Worm (Caenorhabditis elegans) whole organism, mixed stage, embryonic: Measurements from ENCODE around the gene nas-11.
A peak's percentile ranks its signal among the peaks of the same experiment; 100 is the strongest.

Experiments used
- M03D4.4 ChIP-seq: sonication (generic microtip); optimal IDR thresholded peaks from 2 replicates; lab custom pipeline; 2017; ENCODE audit warnings: mild to moderate bottlenecking, missing genetic modification characterization, missing compliant biosample characterization
- bed-3 ChIP-seq: fragments of 200-800 bp; sonication (Bioruptor generic); optimal IDR thresholded peaks from 3 replicates; lab custom pipeline; 2018; ENCODE audit warnings: mild to moderate bottlenecking, missing genetic modification characterization, moderate library complexity, missing compliant biosample characterization
- blmp-1 ChIP-seq: fragments of 150-350 bp; optimal IDR thresholded peaks from 2 replicates; lab custom pipeline; 2014; ENCODE audit warnings: missing biosample characterization, missing genetic modification characterization
- ceh-39 ChIP-seq: fragments of 150-350 bp; optimal IDR thresholded peaks from 2 replicates; lab custom pipeline; 2014; ENCODE audit warnings: missing biosample characterization, missing genetic modification characterization
- ceh-43 ChIP-seq: fragments of 200-800 bp; sonication (Bioruptor generic); optimal IDR thresholded peaks from 2 replicates; lab custom pipeline; 2018; ENCODE audit warnings: mild to moderate bottlenecking, missing genetic modification characterization, moderate library complexity, missing compliant biosample characterization
- ceh-83 ChIP-seq: fragments of 200-800 bp; sonication (Bioruptor generic); optimal IDR thresholded peaks from 2 replicates; lab custom pipeline; 2018; ENCODE audit warnings: mild to moderate bottlenecking, missing genetic modification characterization, missing compliant biosample characterization
- ces-1 ChIP-seq: fragments of 150-350 bp; optimal IDR thresholded peaks from 2 replicates; lab custom pipeline; 2014; ENCODE audit warnings: missing biosample characterization, missing genetic modification reagents, missing genetic modification characterization
- cnd-1 ChIP-seq: fragments of 200-800 bp; sonication (Bioruptor generic); optimal IDR thresholded peaks from 2 replicates; lab custom pipeline; 2018; ENCODE audit warnings: mild to moderate bottlenecking, missing genetic modification characterization, missing compliant biosample characterization
- drap-1 ChIP-seq: fragments of 200-800 bp; sonication (Bioruptor generic); optimal IDR thresholded peaks from 3 replicates; lab custom pipeline; 2018; ENCODE audit warnings: mild to moderate bottlenecking, missing genetic modification characterization, missing compliant biosample characterization
- elt-1 ChIP-seq: sonication (generic microtip); optimal IDR thresholded peaks from 2 replicates; lab custom pipeline; 2017; ENCODE audit warnings: missing genetic modification characterization, mild to moderate bottlenecking, missing compliant biosample characterization, antibody characterized with exemption, moderate library complexity, borderline replicate concordance; ENCODE audit not compliant: insufficient read depth
- elt-3 ChIP-seq: fragments of 150-350 bp; optimal IDR thresholded peaks from 2 replicates; lab custom pipeline; 2014; ENCODE audit warnings: missing biosample characterization, missing genetic modification characterization
- flh-1 ChIP-seq: fragments of 200-800 bp; sonication (Bioruptor generic); optimal IDR thresholded peaks from 2 replicates; lab custom pipeline; 2018; ENCODE audit warnings: mild to moderate bottlenecking, missing genetic modification characterization, moderate library complexity, missing compliant biosample characterization
- ham-2 ChIP-seq: fragments of 200-800 bp; sonication (Bioruptor generic); optimal IDR thresholded peaks from 2 replicates; lab custom pipeline; 2018; ENCODE audit warnings: mild to moderate bottlenecking, missing genetic modification characterization, missing compliant biosample characterization
- hlh-1 ChIP-seq: fragments of 150-350 bp; optimal IDR thresholded peaks from 2 replicates; lab custom pipeline; 2014; ENCODE audit warnings: missing biosample characterization, missing genetic modification reagents, missing genetic modification characterization
- lin-13 ChIP-seq: fragments of 150-350 bp; optimal IDR thresholded peaks from 2 replicates; lab custom pipeline; 2014; ENCODE audit warnings: missing biosample characterization, missing genetic modification characterization
- lsy-2 ChIP-seq: fragments of 150-350 bp; optimal IDR thresholded peaks from 2 replicates; lab custom pipeline; 2014; ENCODE audit warnings: missing biosample characterization, missing genetic modification characterization
- mab-5 ChIP-seq: fragments of 150-350 bp; optimal IDR thresholded peaks from 2 replicates; lab custom pipeline; 2014; ENCODE audit warnings: missing biosample characterization, missing genetic modification characterization
- mep-1 ChIP-seq: fragments of 150-350 bp; optimal IDR thresholded peaks from 2 replicates; lab custom pipeline; 2017; ENCODE audit warnings: missing biosample characterization, missing genetic modification reagents, missing genetic modification characterization, inconsistent platforms
- mls-2 ChIP-seq: sonication (generic microtip); optimal IDR thresholded peaks from 2 replicates; lab custom pipeline; 2016; ENCODE audit warnings: mild to moderate bottlenecking, missing genetic modification characterization, moderate library complexity, missing compliant biosample characterization
- nhr-12 ChIP-seq: fragments of 150-350 bp; optimal IDR thresholded peaks from 2 replicates; lab custom pipeline; 2014; ENCODE audit warnings: missing biosample characterization, missing genetic modification characterization
- nhr-2 ChIP-seq: fragments of 150-350 bp; optimal IDR thresholded peaks from 2 replicates; lab custom pipeline; 2014; ENCODE audit warnings: missing biosample characterization, missing genetic modification characterization
- nhr-237 ChIP-seq: fragments of 150-350 bp; optimal IDR thresholded peaks from 2 replicates; lab custom pipeline; 2014; ENCODE audit warnings: missing biosample characterization, missing genetic modification characterization
- pha-4 ChIP-seq: fragments of 150-350 bp; optimal IDR thresholded peaks from 2 replicates; lab custom pipeline; 2018; ENCODE audit warnings: missing biosample characterization, missing genetic modification reagents, missing genetic modification characterization
- sem-2 ChIP-seq: fragments of 200-800 bp; sonication (Bioruptor generic); optimal IDR thresholded peaks from 2 replicates; lab custom pipeline; 2018; ENCODE audit warnings: mild to moderate bottlenecking, missing genetic modification characterization, missing compliant biosample characterization
- snpc-4 ChIP-seq: fragments of 150-350 bp; optimal IDR thresholded peaks from 2 replicates; lab custom pipeline; 2014; ENCODE audit warnings: missing biosample characterization, missing genetic modification characterization
- tbx-8 ChIP-seq: fragments of 200-800 bp; sonication (Bioruptor generic); optimal IDR thresholded peaks from 2 replicates; lab custom pipeline; 2018; ENCODE audit warnings: mild to moderate bottlenecking, missing genetic modification characterization, moderate library complexity, missing compliant biosample characterization
- unc-120 ChIP-seq: sonication (generic microtip); optimal IDR thresholded peaks from 2 replicates; lab custom pipeline; 2017; ENCODE audit warnings: missing genetic modification characterization, missing compliant biosample characterization; ENCODE audit not compliant: poor library complexity, severe bottlenecking
- unc-39 ChIP-seq: fragments of 150-350 bp; optimal IDR thresholded peaks from 2 replicates; lab custom pipeline; 2014; ENCODE audit warnings: missing biosample characterization, missing genetic modification characterization
- unc-62 ChIP-seq: fragments of 150-350 bp; optimal IDR thresholded peaks from 2 replicates; lab custom pipeline; 2014; ENCODE audit warnings: missing biosample characterization, missing genetic modification reagents, missing genetic modification characterization

nas-11 gene

ce11 chrX:6742011-6742683, 28.8 kb downstream of the nas-11 start, which contains the start of gene mdl-1 (continued):
- TF ChIP-seq blmp-1 (peak; percentile 11), cnd-1 (no peak), lsy-2 (tag; lab: Kevin White, UChicago) (peak; percentile 51), snpc-4 (tag; lab: Kevin White, UChicago) (no peak), nhr-237 (tag; lab: Kevin White, UChicago) (peak; percentile 64), unc-39 (tag; lab: Kevin White, UChicago) (peak; percentile 81), pha-4 (peak; percentile 98)

- TF ChIP-seq mls-2 (tag; lab: Kevin White, UChicago) = no peak
- TF ChIP-seq ham-2 = no peak
- TF ChIP-seq unc-120 (tag; lab: Kevin White, UChicago) = peak; percentile 5
- TF ChIP-seq lsy-2 (tag; lab: Kevin White, UChicago) = no peak
- TF ChIP-seq sem-2 (GFP tag; lab: Kevin White, UChicago) = no peak
- TF ChIP-seq nhr-237 (tag; lab: Kevin White, UChicago) = no peak
- TF ChIP-seq, all 35 proteins: peak for 1
Measured at ce11 chrX:6742891-6743290, 29.5 kb downstream of the nas-11 start.

- TF ChIP-seq snpc-4 (tag; lab: Kevin White, UChicago) (no peak), nhr-12 (tag; lab: Kevin White, UChicago) (no peak), ceh-39 (tag; lab: Kevin White, UChicago) (no peak), nhr-2 (tag; lab: Kevin White, UChicago) (no peak), ces-1 (no peak), M03D4.4 (no peak), flh-1 (GFP tag; lab: Kevin White, UChicago) (no peak), elt-1 (tag; lab: Kevin White, UChicago) (no peak), ceh-43 (no peak), unc-120 (tag; lab: Kevin White, UChicago) (no peak), drap-1 (GFP tag; lab: Kevin White, UChicago) (no peak), cnd-1 (no peak), mab-5 (tag; lab: Kevin White, UChicago) (no peak), mep-1 (tag; lab: Kevin White, UChicago) (no peak), tbx-8 (GFP tag; lab: Kevin White, UChicago) (no peak), unc-62 (GFP tag; lab: Kevin White, UChicago) (no peak)
Measured at ce11 chrX:6743344-6743743, 30.0 kb downstream of the nas-11 start.

ce11 chrX:6743853-6744346, 30.5 kb downstream of the nas-11 start:
- TF ChIP-seq ham-2 = peak; percentile 58
- no peak for TF ChIP-seq cnd-1
- TF ChIP-seq elt-1 (tag; lab: Kevin White, UChicago) = peak; percentile 98
- TF ChIP-seq bed-3 = no peak
- no peak for TF ChIP-seq lin-13 (tag; lab: Kevin White, UChicago)
- TF ChIP-seq mep-1 (tag; lab: Kevin White, UChicago) = peak; percentile 39
- TF ChIP-seq tbx-8 (GFP tag; lab: Kevin White, UChicago) = peak; percentile 17
- TF ChIP-seq elt-3 (tag; lab: Kevin White, UChicago) = peak; percentile 89
- TF ChIP-seq hlh-1 = peak; percentile 45
- TF ChIP-seq unc-120 (tag; lab: Kevin White, UChicago) = peak; percentile 35
- peak; percentile 36 for TF ChIP-seq nhr-237 (tag; lab: Kevin White, UChicago)
- no peak for TF ChIP-seq drap-1 (GFP tag; lab: Kevin White, UChicago)
- peak; percentile 42 for TF ChIP-seq pha-4
- no peak for TF ChIP-seq mab-5 (tag; lab: Kevin White, UChicago)
- TF ChIP-seq nhr-12 (tag; lab: Kevin White, UChicago) = no peak
- peak; percentile 82 for TF ChIP-seq unc-62 (GFP tag; lab: Kevin White, UChicago)
- TF ChIP-seq unc-39 (tag; lab: Kevin White, UChicago) = no peak
- peak; percentile 23 for TF ChIP-seq ceh-83 (GFP tag; lab: Kevin White, UChicago)
- peak; percentile 10 for TF ChIP-seq lsy-2 (tag; lab: Kevin White, UChicago)

- TF ChIP-seq sem-2 (GFP tag; lab: Kevin White, UChicago) = no peak
Measured at ce11 chrX:6744537-6744936, 31.2 kb downstream of the nas-11 start.
